Fruit fly (Drosophila melanogaster) whole organism, embryonic: Measurements from ENCODE around the gene CG45061.

Experiments
- B-H1 ChIP-seq: fragments of 200-800 bp; sonication (Bioruptor generic); IDR thresholded peaks from 3 replicates; pipeline ENCODE4 v1.3.6; 2022; ENCODE audit warnings: missing biosample characterization, missing genetic modification characterization
- CG10147 ChIP-seq: fragments of 200-800 bp; sonication (Bioruptor generic); optimal IDR thresholded peaks from 2 replicates; lab custom pipeline; 2019; ENCODE audit warnings: missing biosample characterization, mild to moderate bottlenecking, missing genetic modification characterization, moderate library complexity
- CG11247 ChIP-seq: fragments of 200-800 bp; sonication (Bioruptor generic); IDR thresholded peaks from 2 replicates; pipeline ENCODE4 v1.3.6; 2022; ENCODE audit warnings: missing biosample characterization, missing genetic modification characterization
- CG11504 ChIP-seq: fragments of 200-800 bp; sonication (Bioruptor generic); optimal IDR thresholded peaks from 3 replicates; lab custom pipeline; 2019; ENCODE audit warnings: missing biosample characterization, mild to moderate bottlenecking, missing genetic modification characterization, moderate library complexity
- CG13296 ChIP-seq: fragments of 200-800 bp; sonication (Bioruptor generic); optimal IDR thresholded peaks from 3 replicates; lab custom pipeline; 2018; ENCODE audit warnings: missing biosample characterization, mild to moderate bottlenecking, missing genetic modification characterization
- CG1603 ChIP-seq: fragments of 200-800 bp; sonication (Bioruptor generic); optimal IDR thresholded peaks from 2 replicates; lab custom pipeline; 2019; ENCODE audit warnings: missing biosample characterization, mild to moderate bottlenecking, missing genetic modification characterization, moderate library complexity
- CG16813 ChIP-seq: fragments of 200-800 bp; sonication (Bioruptor generic); IDR thresholded peaks from 3 replicates; pipeline ENCODE4 v1.3.6; 2022; ENCODE audit warnings: missing biosample characterization, missing genetic modification characterization; ENCODE audit not compliant: partially characterized antibody
- CG17186 ChIP-seq: fragments of 200-800 bp; sonication (Bioruptor generic); optimal IDR thresholded peaks from 3 replicates; lab custom pipeline; 2017; ENCODE audit warnings: missing biosample characterization, missing genetic modification reagents, missing genetic modification characterization
- CG18764 ChIP-seq: fragments of 200-800 bp; sonication (Bioruptor generic); optimal IDR thresholded peaks from 3 replicates; lab custom pipeline; 2016; ENCODE audit warnings: missing biosample characterization, missing genetic modification characterization
- CG3407 ChIP-seq: fragments of 200-800 bp; sonication (Bioruptor generic); optimal IDR thresholded peaks from 2 replicates; lab custom pipeline; 2018; ENCODE audit warnings: missing biosample characterization, mild to moderate bottlenecking, missing genetic modification characterization
- CG43689 ChIP-seq: fragments of 200-800 bp; sonication (Bioruptor generic); IDR thresholded peaks from 2 replicates; pipeline ENCODE4 v1.3.6; 2022; ENCODE audit warnings: missing biosample characterization, missing genetic modification characterization
- CG4820 ChIP-seq: fragments of 200-800 bp; sonication (Bioruptor generic); optimal IDR thresholded peaks from 3 replicates; lab custom pipeline; 2016; ENCODE audit warnings: missing biosample characterization, missing genetic modification characterization
- CG6654 ChIP-seq: fragments of 200-800 bp; sonication (Bioruptor generic); optimal IDR thresholded peaks from 2 replicates; lab custom pipeline; 2017; ENCODE audit warnings: missing biosample characterization, mild to moderate bottlenecking, missing genetic modification characterization
- CG6813 ChIP-seq: fragments of 200-800 bp; sonication (Bioruptor generic); optimal IDR thresholded peaks from 2 replicates; lab custom pipeline; 2017; ENCODE audit warnings: missing biosample characterization, missing genetic modification characterization, mild to moderate bottlenecking, moderate library complexity, missing genetic modification reagents
- CG7357 ChIP-seq: fragments of 200-800 bp; sonication (Bioruptor generic); IDR thresholded peaks from 3 replicates; pipeline ENCODE4 v1.3.6; 2022; ENCODE audit warnings: missing biosample characterization, missing genetic modification characterization
- CG8089 ChIP-seq: fragments of 200-800 bp; sonication (Bioruptor generic); optimal IDR thresholded peaks from 3 replicates; lab custom pipeline; 2016; ENCODE audit warnings: missing biosample characterization, missing genetic modification characterization
- CG8290 ChIP-seq, 3 experiments: fragments of 200-800 bp; sonication (Bioruptor generic); optimal IDR thresholded peaks; 2 replicates each; lab custom pipeline; 2016 to 2019; ENCODE audit warnings: missing biosample characterization in 3 of 3, missing genetic modification characterization in 3 of 3, mild to moderate bottlenecking in 2 of 3, moderate library complexity in 1 of 3
- CG8478 ChIP-seq: fragments of >200 bp; optimal IDR thresholded peaks from 2 replicates; lab custom pipeline; 2018
- CG9437 ChIP-seq: fragments of 200-800 bp; sonication (Bioruptor generic); optimal IDR thresholded peaks from 2 replicates; lab custom pipeline; 2018; ENCODE audit warnings: missing biosample characterization, mild to moderate bottlenecking, missing genetic modification characterization
- CHES-1-like ChIP-seq: fragments of 200-800 bp; sonication (Bioruptor generic); optimal IDR thresholded peaks from 2 replicates; lab custom pipeline; 2016; ENCODE audit warnings: missing biosample characterization, missing genetic modification characterization
- CkIIα-i1 ChIP-seq: fragments of 200-800 bp; sonication (Bioruptor generic); IDR thresholded peaks from 2 replicates; pipeline ENCODE4 v1.3.6; 2022; ENCODE audit warnings: missing biosample characterization, missing genetic modification characterization
- CoRest ChIP-seq: fragments of 200-800 bp; sonication (Bioruptor generic); optimal IDR thresholded peaks from 3 replicates; lab custom pipeline; 2018; ENCODE audit warnings: missing biosample characterization, mild to moderate bottlenecking, missing genetic modification characterization, moderate library complexity
- Deaf1 ChIP-seq: fragments of 200-800 bp; optimal IDR thresholded peaks from 3 replicates; lab custom pipeline; 2019; ENCODE audit warnings: missing biosample characterization, mild to moderate bottlenecking, missing genetic modification characterization, moderate library complexity
- Elba2 ChIP-seq: fragments of 200-800 bp; sonication (Bioruptor generic); optimal IDR thresholded peaks from 3 replicates; lab custom pipeline; 2016; ENCODE audit warnings: missing biosample characterization, missing genetic modification characterization
- HmgZ ChIP-seq: fragments of 200-800 bp; sonication (Bioruptor generic); optimal IDR thresholded peaks from 2 replicates; lab custom pipeline; 2018; ENCODE audit warnings: missing biosample characterization, mild to moderate bottlenecking, missing genetic modification characterization
- NC2α ChIP-seq: fragments of 200-800 bp; sonication (Bioruptor generic); optimal IDR thresholded peaks from 2 replicates; lab custom pipeline; 2016; ENCODE audit warnings: missing biosample characterization, missing genetic modification characterization
- NK7.1 ChIP-seq: fragments of 200-800 bp; sonication (Bioruptor generic); optimal IDR thresholded peaks from 3 replicates; lab custom pipeline; 2016; ENCODE audit warnings: missing biosample characterization, missing genetic modification characterization
- Opbp ChIP-seq: fragments of 200-800 bp; sonication (Bioruptor generic); IDR thresholded peaks from 3 replicates; pipeline ENCODE4 v1.3.6; 2022; ENCODE audit warnings: missing biosample characterization, missing genetic modification characterization; ENCODE audit not compliant: partially characterized antibody
- PHDP ChIP-seq: fragments of 200-800 bp; sonication (Bioruptor generic); optimal IDR thresholded peaks from 3 replicates; lab custom pipeline; 2018; ENCODE audit warnings: missing biosample characterization, mild to moderate bottlenecking, missing genetic modification characterization, moderate library complexity
- Pdp1 ChIP-seq, 2 experiments: fragments of 200-800 bp; sonication (Bioruptor generic); optimal IDR thresholded peaks; 3 replicates each; lab custom pipeline; 2016; ENCODE audit warnings: missing biosample characterization in 2 of 2, missing genetic modification characterization in 2 of 2, mild to moderate bottlenecking in 1 of 2, moderate library complexity in 1 of 2
- Six4 ChIP-seq: fragments of 200-800 bp; sonication (Bioruptor generic); optimal IDR thresholded peaks from 2 replicates; lab custom pipeline; 2016; ENCODE audit warnings: missing biosample characterization, missing genetic modification characterization
- YL-1 ChIP-seq: fragments of 200-800 bp; sonication (Bioruptor generic); optimal IDR thresholded peaks from 3 replicates; lab custom pipeline; 2017; ENCODE audit warnings: missing biosample characterization, mild to moderate bottlenecking, missing genetic modification characterization
- bigmax ChIP-seq: fragments of 200-800 bp; sonication (Bioruptor generic); optimal IDR thresholded peaks from 2 replicates; lab custom pipeline; 2018; ENCODE audit warnings: missing biosample characterization, mild to moderate bottlenecking, missing genetic modification characterization
- da ChIP-seq: fragments of 200-800 bp; sonication (Bioruptor generic); optimal IDR thresholded peaks from 2 replicates; lab custom pipeline; 2016; ENCODE audit warnings: missing biosample characterization, missing genetic modification characterization
- dati ChIP-seq: fragments of 200-800 bp; sonication (Bioruptor generic); IDR thresholded peaks from 2 replicates; pipeline ENCODE4 v1.3.6; 2022; ENCODE audit warnings: missing biosample characterization, missing genetic modification characterization
- fd3F ChIP-seq: fragments of 200-800 bp; sonication (Bioruptor generic); optimal IDR thresholded peaks from 2 replicates; lab custom pipeline; 2018; ENCODE audit warnings: missing biosample characterization, mild to moderate bottlenecking, missing genetic modification characterization, moderate library complexity
- grau ChIP-seq: fragments of 200-800 bp; optimal IDR thresholded peaks from 3 replicates; lab custom pipeline; 2019; ENCODE audit warnings: missing biosample characterization, mild to moderate bottlenecking, missing genetic modification characterization, moderate library complexity
- gro ChIP-seq: fragments of 200-800 bp; sonication (Bioruptor generic); optimal IDR thresholded peaks from 2 replicates; lab custom pipeline; 2016; ENCODE audit warnings: missing biosample characterization, missing genetic modification characterization
- kah ChIP-seq: fragments of 200-800 bp; sonication (Bioruptor generic); optimal IDR thresholded peaks from 2 replicates; lab custom pipeline; 2018; ENCODE audit warnings: missing biosample characterization, mild to moderate bottlenecking, missing genetic modification characterization
- lmd ChIP-seq: fragments of 200-800 bp; sonication (Bioruptor generic); IDR thresholded peaks from 2 replicates; pipeline ENCODE4 v1.3.6; 2022; ENCODE audit warnings: missing biosample characterization, missing genetic modification characterization
- lola ChIP-seq, 3 experiments: fragments of >200 bp in 2 of 3; fragments of 200-800 bp in 1 of 3; sonication (Bioruptor generic) in 1 of 3; optimal IDR thresholded peaks; 2 replicates each; lab custom pipeline; 2017 to 2019; ENCODE audit warnings: missing biosample characterization in 3 of 3, missing genetic modification characterization in 3 of 3, mild to moderate bottlenecking in 1 of 3, moderate library complexity in 1 of 3
- maf-S ChIP-seq: fragments of 200-800 bp; sonication (Bioruptor generic); optimal IDR thresholded peaks from 2 replicates; lab custom pipeline; 2016; ENCODE audit warnings: missing biosample characterization, missing genetic modification characterization
- mirr ChIP-seq: fragments of 200-800 bp; sonication (Bioruptor generic); optimal IDR thresholded peaks from 3 replicates; lab custom pipeline; 2018; ENCODE audit warnings: missing biosample characterization, mild to moderate bottlenecking, missing genetic modification characterization
- otp ChIP-seq: fragments of 200-800 bp; sonication (Bioruptor generic); IDR thresholded peaks from 3 replicates; pipeline ENCODE4, ENCODE4 v1.3.6; 2022; ENCODE audit warnings: missing biosample characterization, missing genetic modification characterization
- phol ChIP-seq: fragments of 200-800 bp; sonication (Bioruptor generic); optimal IDR thresholded peaks from 3 replicates; lab custom pipeline; 2018; ENCODE audit warnings: missing biosample characterization, mild to moderate bottlenecking, missing genetic modification characterization, moderate library complexity
- seq ChIP-seq: fragments of 200-800 bp; sonication (Bioruptor generic); IDR thresholded peaks from 2 replicates; pipeline ENCODE4 v1.3.6; 2022; ENCODE audit warnings: missing biosample characterization, missing genetic modification characterization
- sqz ChIP-seq: fragments of 200-800 bp; sonication (Bioruptor generic); optimal IDR thresholded peaks from 3 replicates; lab custom pipeline; 2018; ENCODE audit warnings: missing biosample characterization, mild to moderate bottlenecking, missing genetic modification characterization
- tgo ChIP-seq: fragments of 200-800 bp; sonication (Bioruptor generic); IDR thresholded peaks from 3 replicates; pipeline ENCODE4 v1.3.6; 2022; ENCODE audit warnings: missing biosample characterization, missing genetic modification characterization
- tio ChIP-seq: fragments of 200-800 bp; sonication (Bioruptor generic); optimal IDR thresholded peaks from 2 replicates; lab custom pipeline; 2017; ENCODE audit warnings: missing biosample characterization, missing genetic modification characterization, inconsistent platforms
- tup ChIP-seq: fragments of 200-800 bp; sonication (Bioruptor generic); optimal IDR thresholded peaks from 2 replicates; lab custom pipeline; 2016; ENCODE audit warnings: missing biosample characterization, mild to moderate bottlenecking, missing genetic modification characterization, moderate library complexity
- zf30C ChIP-seq: fragments of 200-800 bp; sonication (Bioruptor generic); optimal IDR thresholded peaks from 3 replicates; lab custom pipeline; 2018; ENCODE audit warnings: missing biosample characterization, mild to moderate bottlenecking, missing genetic modification characterization

Gene CG45061

dm6 chrX:9892834-9893233, 21.3 kb upstream of the CG45061 start (continued):
- 0 out of 2 replicates have a peak, but pooled peaks have one; percentile 32 for TF ChIP-seq CG11247
- peak; percentile 24 for TF ChIP-seq grau
- TF ChIP-seq otp: 0 out of 3 replicates have a peak, but pooled peaks have one; percentile 41
- TF ChIP-seq dati: no peak
- TF ChIP-seq phol: peak; percentile 20
- TF ChIP-seq CG6813: no peak
- no peak for TF ChIP-seq maf-S (GFP tag; lab: Kevin White, UChicago)
- no peak for TF ChIP-seq Deaf1 (tag; lab: Kevin White, UChicago)
- TF ChIP-seq tgo (GFP tag; lab: Robert Waterston, UW): peak; percentile 52; the same call in 2 of the 3 replicates
- TF ChIP-seq seq: no peak
- no peak for TF ChIP-seq CG6654 (GFP tag; lab: Kevin White, UChicago)
- TF ChIP-seq CG8478 (lab: Kevin White, UChicago): no peak
- no peak for TF ChIP-seq NC2α (GFP tag; lab: Kevin White, UChicago)
- TF ChIP-seq CG11504 (tag; lab: Kevin White, UChicago): peak; percentile 60
- no peak for TF ChIP-seq kah (GFP tag; lab: Kevin White, UChicago)
- no peak for TF ChIP-seq CoRest (tag; lab: Kevin White, UChicago)
- no peak for TF ChIP-seq CkIIα-i1 (GFP tag; lab: Robert Waterston, UW)
- no peak for TF ChIP-seq CG8290 (GFP tag; optimal IDR thresholded peaks at IDR 0.05; lab: Kevin White, UChicago)
- TF ChIP-seq CG8290 (tag; optimal IDR thresholded peaks at IDR 0.05; lab: Kevin White, UChicago): peak in 1 of 2 experiments; percentile 63
- TF ChIP-seq lola (GFP tag; optimal IDR thresholded peaks at IDR 0.05; lab: Kevin White, UChicago): no peak
- no peak for TF ChIP-seq CG17186 (GFP tag; lab: Kevin White, UChicago)
- TF ChIP-seq da (GFP tag; lab: Kevin White, UChicago): no peak
- TF ChIP-seq tio: no peak
- no peak for TF ChIP-seq YL-1 (GFP tag; lab: Kevin White, UChicago)
- TF ChIP-seq CG9437: no peak
- no peak for TF ChIP-seq sqz (GFP tag; lab: Kevin White, UChicago)
- TF ChIP-seq Elba2 (GFP tag; lab: Kevin White, UChicago): no peak
- no peak for TF ChIP-seq bigmax (GFP tag; lab: Kevin White, UChicago)
- TF ChIP-seq gro (GFP tag; lab: Kevin White, UChicago): no peak
- no peak for TF ChIP-seq CG3407
- TF ChIP-seq CG43689 (GFP tag; lab: Robert Waterston, UW): no peak
- TF ChIP-seq mirr (GFP tag; lab: Kevin White, UChicago): no peak
- peak; percentile 63 for TF ChIP-seq lmd (GFP tag; lab: Robert Waterston, UW)
- TF ChIP-seq CG18764 (GFP tag; lab: Kevin White, UChicago): no peak
- no peak for TF ChIP-seq CG8089 (GFP tag; lab: Kevin White, UChicago)
- no peak for TF ChIP-seq Six4 (GFP tag; lab: Kevin White, UChicago)
- no peak for TF ChIP-seq CHES-1-like (GFP tag; lab: Kevin White, UChicago)
- TF ChIP-seq CG10147 (GFP tag; lab: Kevin White, UChicago): no peak
- TF ChIP-seq CG4820 (GFP tag; lab: Kevin White, UChicago): peak; percentile 16
- no peak for TF ChIP-seq NK7.1 (GFP tag; lab: Kevin White, UChicago)
- TF ChIP-seq PHDP (tag; lab: Kevin White, UChicago): peak; percentile 9
- no peak for TF ChIP-seq B-H1
- peak; percentile 58 for TF ChIP-seq CG1603 (tag; lab: Kevin White, UChicago)
- no peak for TF ChIP-seq tup (GFP tag; lab: Kevin White, UChicago)
- TF ChIP-seq Opbp (GFP tag; lab: Robert Waterston, UW): no peak
- no peak for TF ChIP-seq CG7357
- TF ChIP-seq HmgZ (tag; lab: Kevin White, UChicago): no peak
- TF ChIP-seq CG16813 (GFP tag; lab: Robert Waterston, UW): no peak
- TF ChIP-seq CG13296 (GFP tag; lab: Kevin White, UChicago): no peak
- TF ChIP-seq Pdp1 (GFP tag; optimal IDR thresholded peaks at IDR 0.05; lab: Kevin White, UChicago): peak in 1 of 2 experiments; percentile 23
- no peak for TF ChIP-seq zf30C (GFP tag; lab: Kevin White, UChicago)
- no peak for TF ChIP-seq fd3F (GFP tag; lab: Kevin White, UChicago)
